Fruit fly (Drosophila melanogaster): ENCODE measurements around the gene Jasper.

The Jasper gene

DNA sequence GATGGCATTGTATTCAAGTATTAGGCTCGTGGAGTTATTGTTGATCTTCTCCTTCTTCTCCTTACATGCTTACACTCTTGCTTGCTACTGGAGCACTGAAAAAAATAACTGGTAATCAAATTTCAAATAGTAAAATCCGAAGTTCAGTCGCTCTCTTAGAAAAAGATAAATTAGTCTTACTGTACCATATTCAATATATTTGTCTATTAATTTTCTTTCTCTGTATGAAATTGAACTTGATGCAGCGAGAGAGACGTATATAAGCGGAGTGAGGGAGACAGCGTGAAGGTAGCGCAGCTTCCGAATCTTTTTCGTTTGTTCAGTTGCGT lies 8.8 kb downstream of the Jasper start (continued):
- peak; percentile 92 for TF ChIP-seq CG14014 (GFP tag; IDR thresholded peaks at IDR 0.05)
- TF ChIP-seq pfk (GFP tag; optimal IDR thresholded peaks at IDR 0.05), result no peak
- TF ChIP-seq Kr (GFP tag; optimal IDR thresholded peaks at IDR 0.05), result no peak
- no peak for TF ChIP-seq bbx (GFP tag; IDR thresholded peaks at IDR 0.05; ENCODE audit: partially characterized antibody)
- peak; percentile 92 for TF ChIP-seq ranshi (GFP tag; IDR thresholded peaks at IDR 0.05)
- TF ChIP-seq Adf1 (GFP tag; IDR thresholded peaks at IDR 0.05), result peak; percentile 40; the same call in 1 of the 2 replicates
- peak; percentile 57 for TF ChIP-seq CG4707 (GFP tag; optimal IDR thresholded peaks at IDR 0.05)
- TF ChIP-seq CG30431 (GFP tag; optimal IDR thresholded peaks at IDR 0.05), result peak; percentile 42
- peak; percentile 85 for TF ChIP-seq CG11247 (GFP tag; IDR thresholded peaks at IDR 0.05)
- peak; percentile 55; the same call in 1 of the 3 replicates for TF ChIP-seq CG6175 (GFP tag; IDR thresholded peaks at IDR 0.05)
- peak; percentile 87 for TF ChIP-seq lbe (GFP tag; optimal IDR thresholded peaks at IDR 0.05)
- TF ChIP-seq Poxn (GFP tag; IDR thresholded peaks at IDR 0.05), result no peak
- TF ChIP-seq Ravus (GFP tag; IDR thresholded peaks at IDR 0.05), result peak; percentile 72
- peak; percentile 60 for TF ChIP-seq CG7786 (GFP tag; optimal IDR thresholded peaks at IDR 0.05)
- peak; percentile 90 for TF ChIP-seq D19A (tag; optimal IDR thresholded peaks at IDR 0.05)
- TF ChIP-seq vvl (GFP tag; IDR thresholded peaks at IDR 0.05), result peak; percentile 95
- peak; percentile 68 for TF ChIP-seq CG1602 (GFP tag; optimal IDR thresholded peaks at IDR 0.05)
- peak; percentile 20 for TF ChIP-seq luna (GFP tag; optimal IDR thresholded peaks at IDR 0.05)
- TF ChIP-seq CG17612 (GFP tag; IDR thresholded peaks at IDR 0.05), result peak; percentile 75
- TF ChIP-seq sna (GFP tag; IDR thresholded peaks at IDR 0.05; ENCODE audit: partially characterized antibody), result no peak
- peak; percentile 71 for TF ChIP-seq tup (GFP tag; optimal IDR thresholded peaks at IDR 0.05)
- no peak for TF ChIP-seq knrl (GFP tag; IDR thresholded peaks at IDR 0.05; ENCODE audit: partially characterized antibody)
- no peak for TF ChIP-seq CG34224 (GFP tag; IDR thresholded peaks at IDR 0.05; ENCODE audit: partially characterized antibody)
- peak; percentile 78 for TF ChIP-seq CG10959 (GFP tag; IDR thresholded peaks at IDR 0.05)
- no peak for TF ChIP-seq Dfd (GFP tag; optimal IDR thresholded peaks at IDR 0.05)
- peak; percentile 17 for TF ChIP-seq CG7928 (GFP tag; optimal IDR thresholded peaks at IDR 0.05)
- TF ChIP-seq CG15073 (GFP tag; optimal IDR thresholded peaks at IDR 0.05), result no peak
- TF ChIP-seq mirr (GFP tag; optimal IDR thresholded peaks at IDR 0.05), result peak; percentile 41
- peak; percentile 66 for TF ChIP-seq Deaf1 (tag; optimal IDR thresholded peaks at IDR 0.05)
- peak; percentile 95 for TF ChIP-seq dmrt99B (tag; optimal IDR thresholded peaks at IDR 0.05)
- TF ChIP-seq p53 (GFP tag; optimal IDR thresholded peaks at IDR 0.05), result peak; percentile 62
- TF ChIP-seq ro (GFP tag; IDR thresholded peaks at IDR 0.05), result peak; percentile 38; the same call in 1 of the 2 replicates
- TF ChIP-seq HLH4C (GFP tag; IDR thresholded peaks at IDR 0.05; ENCODE audit: partially characterized antibody), result no peak
- peak; percentile 94 for TF ChIP-seq fd96Cb (tag; optimal IDR thresholded peaks at IDR 0.05)
- TF ChIP-seq nerfin-2 (GFP tag; IDR thresholded peaks at IDR 0.05; ENCODE audit: partially characterized antibody), result no peak
- no peak for TF ChIP-seq B-H2 (GFP tag; optimal IDR thresholded peaks at IDR 0.05)
- TF ChIP-seq CG32532 (GFP tag; IDR thresholded peaks at IDR 0.05), result peak; percentile 79
- TF ChIP-seq CG13894 (tag; optimal IDR thresholded peaks at IDR 0.05), result no peak
- TF ChIP-seq zf30C (GFP tag; optimal IDR thresholded peaks at IDR 0.05), result peak; percentile 65
- no peak for TF ChIP-seq yki (optimal IDR thresholded peaks at IDR 0.05)
- TF ChIP-seq Elba2 (GFP tag; optimal IDR thresholded peaks at IDR 0.05), result no peak
- no peak for TF ChIP-seq hkb (optimal IDR thresholded peaks at IDR 0.05)
- peak; percentile 96 for TF ChIP-seq hkb (GFP tag; IDR thresholded peaks at IDR 0.05)
- peak; percentile 79; the same call in 2 of the 3 replicates for TF ChIP-seq CG2889 (GFP tag; IDR thresholded peaks at IDR 0.05)
- 0 out of 2 replicates have a peak, but pooled peaks have one; percentile 59 for TF ChIP-seq CG16779 (GFP tag; IDR thresholded peaks at IDR 0.05)
- TF ChIP-seq sim (GFP tag; IDR thresholded peaks at IDR 0.05), result peak; percentile 72; the same call in 1 of the 2 replicates
- TF ChIP-seq CG1233 (GFP tag; optimal IDR thresholded peaks at IDR 0.05), result peak; percentile 83
- TF ChIP-seq Side (GFP tag; optimal IDR thresholded peaks at IDR 0.05), result peak; percentile 89
- peak; percentile 42 for TF ChIP-seq NC2α (GFP tag; optimal IDR thresholded peaks at IDR 0.05)
- peak; percentile 86 for TF ChIP-seq bcd (GFP tag; optimal IDR thresholded peaks at IDR 0.05)
- peak; percentile 77 to 92 for TF ChIP-seq chif (GFP tag; optimal IDR thresholded peaks at IDR 0.05)
- peak; percentile 56; the same call in 1 of the 3 replicates for TF ChIP-seq z (GFP tag; IDR thresholded peaks at IDR 0.05)
